4 fruit fly cellular contexts compared by ENCODE assay signal in the genomic region with DNA sequence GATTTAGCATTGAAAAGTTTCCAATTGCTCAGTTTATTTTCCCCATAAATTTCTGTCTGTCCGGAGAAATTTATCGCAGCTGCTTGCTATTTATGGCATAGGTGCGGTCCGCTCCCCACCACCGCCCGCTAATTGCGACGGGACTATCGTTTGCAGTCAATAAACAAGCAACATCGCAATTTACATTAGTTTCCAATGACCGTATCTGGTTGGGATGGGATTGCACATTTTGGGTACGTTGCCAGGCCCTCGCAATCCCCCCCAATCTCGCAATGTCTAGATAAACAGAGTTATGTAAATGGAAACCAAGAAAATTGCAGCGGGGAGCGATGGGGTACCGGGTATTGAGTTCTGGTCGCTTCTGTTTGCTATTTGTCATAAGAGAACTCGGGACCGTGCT.
TF ChIP-seq lines count a peak whose summit lies in the region.

A gene (plus strand): TSS at position 368 of the 400 bp plus-strand sequence.

- TF ChIP-seq CTCF in whole organism, embryonic (GFP tag; optimal IDR thresholded peaks at IDR 0.05; lab: Kevin White, UChicago): no peak

TF ChIP-seq in whole organism, adult, 20 proteins besides CTCF, POLR2A, EP300 and RAD21:
- TF ChIP-seq pad (GFP tag; optimal IDR thresholded peaks at IDR 0.05; lab: Kevin White, UChicago) (peak; percentile 16), bab1 (GFP tag; optimal IDR thresholded peaks at IDR 0.05; lab: Kevin White, UChicago) (no peak), CG7101 (tag; optimal IDR thresholded peaks at IDR 0.05; lab: Kevin White, UChicago) (peak; percentile 36), CG1620 (GFP tag; optimal IDR thresholded peaks at IDR 0.05; lab: Kevin White, UChicago) (peak; percentile 37), Mnt (GFP tag; optimal IDR thresholded peaks at IDR 0.05; lab: Kevin White, UChicago) (peak; percentile 21), CG33017 (tag; optimal IDR thresholded peaks at IDR 0.05; lab: Kevin White, UChicago) (no peak), tj (GFP tag; optimal IDR thresholded peaks at IDR 0.05; lab: Kevin White, UChicago) (peak; percentile 85), Clk (GFP tag; optimal IDR thresholded peaks at IDR 0.05; lab: Kevin White, UChicago) (no peak), CG14711 (tag; optimal IDR thresholded peaks at IDR 0.05; lab: Kevin White, UChicago) (no peak), CG7045 (GFP tag; optimal IDR thresholded peaks at IDR 0.05; lab: Kevin White, UChicago) (peak; percentile 50), ovo (GFP tag; optimal IDR thresholded peaks at IDR 0.05; lab: Kevin White, UChicago) (peak; percentile 68), CG5204 (GFP tag; optimal IDR thresholded peaks at IDR 0.05; lab: Kevin White, UChicago) (no peak), CG11617 (GFP tag; optimal IDR thresholded peaks at IDR 0.05; lab: Kevin White, UChicago) (no peak), toe (GFP tag; optimal IDR thresholded peaks at IDR 0.05; lab: Kevin White, UChicago) (no peak), Crg-1 (GFP tag; optimal IDR thresholded peaks at IDR 0.05; lab: Kevin White, UChicago) (peak; percentile 60), cic (GFP tag; optimal IDR thresholded peaks at IDR 0.05; lab: Kevin White, UChicago) (peak; percentile 59), kay (GFP tag; lab: Kevin White, UChicago; ENCODE audit: borderline replicate concordance) (peak; percentile 72), Hr96 (GFP tag; optimal IDR thresholded peaks at IDR 0.05; lab: Kevin White, UChicago) (no peak), cnc (optimal IDR thresholded peaks at IDR 0.05; lab: Kevin White, UChicago) (no peak), CG12768 (GFP tag; optimal IDR thresholded peaks at IDR 0.05; lab: Kevin White, UChicago) (peak; percentile 27)

TF ChIP-seq in whole organism, embryonic, 481 proteins besides CTCF, POLR2A, EP300 and RAD21 (continues in another document):
- no peak for TF ChIP-seq CG13775 (GFP tag; optimal IDR thresholded peaks at IDR 0.05; lab: Kevin White, UChicago)
- no peak for TF ChIP-seq CrebB (tag; optimal IDR thresholded peaks at IDR 0.05; lab: Kevin White, UChicago)
- TF ChIP-seq ERR (GFP tag; optimal IDR thresholded peaks at IDR 0.05; lab: Kevin White, UChicago): no peak
- TF ChIP-seq chinmo (GFP tag; IDR thresholded peaks at IDR 0.05; lab: Robert Waterston, UW; ENCODE audit: partially characterized antibody): 0 out of 4 replicates have a peak, but pooled peaks have one; percentile 53
- TF ChIP-seq Camta (GFP tag; optimal IDR thresholded peaks at IDR 0.05; lab: Kevin White, UChicago): no peak
- no peak for TF ChIP-seq Mrtf (GFP tag; IDR thresholded peaks at IDR 0.05; lab: Robert Waterston, UW)
- TF ChIP-seq B-H2 (GFP tag; optimal IDR thresholded peaks at IDR 0.05; lab: Kevin White, UChicago): no peak
- TF ChIP-seq CG43689 (GFP tag; IDR thresholded peaks at IDR 0.05; lab: Robert Waterston, UW): no peak
- TF ChIP-seq ci (GFP tag; IDR thresholded peaks at IDR 0.05; lab: Robert Waterston, UW): peak; percentile 47; the same call in 1 of the 3 replicates
- TF ChIP-seq CG17328 (GFP tag; IDR thresholded peaks at IDR 0.05; lab: Robert Waterston, UW): 0 out of 2 replicates have a peak, but pooled peaks have one; percentile 19
- no peak for TF ChIP-seq CG10209 (GFP tag; optimal IDR thresholded peaks at IDR 0.05; lab: Kevin White, UChicago)
- TF ChIP-seq sim (GFP tag; IDR thresholded peaks at IDR 0.05; lab: Robert Waterston, UW): no peak
- TF ChIP-seq Hr3 (GFP tag; optimal IDR thresholded peaks at IDR 0.05; lab: Kevin White, UChicago): no peak
- TF ChIP-seq Doc3 (GFP tag; IDR thresholded peaks at IDR 0.05; lab: Robert Waterston, UW; ENCODE audit: partially characterized antibody): no peak
- no peak for TF ChIP-seq Fer1 (GFP tag; optimal IDR thresholded peaks at IDR 0.05; lab: Kevin White, UChicago)
- no peak for TF ChIP-seq Hr78 (GFP tag; optimal IDR thresholded peaks at IDR 0.05; lab: Kevin White, UChicago)
- TF ChIP-seq slp2 (GFP tag; optimal IDR thresholded peaks at IDR 0.05; lab: Kevin White, UChicago): no peak
- no peak for TF ChIP-seq unc-4 (GFP tag; IDR thresholded peaks at IDR 0.05; lab: Robert Waterston, UW; ENCODE audit: partially characterized antibody)
- no peak for TF ChIP-seq fd96Cb (tag; optimal IDR thresholded peaks at IDR 0.05; lab: Kevin White, UChicago)
- no peak for TF ChIP-seq dm (GFP tag; optimal IDR thresholded peaks at IDR 0.05; lab: Kevin White, UChicago)
- TF ChIP-seq cad (GFP tag; optimal IDR thresholded peaks at IDR 0.05; lab: Kevin White, UChicago): no peak
- no peak for TF ChIP-seq Hand (GFP tag; optimal IDR thresholded peaks at IDR 0.05; lab: Kevin White, UChicago)
- TF ChIP-seq YL-1 (GFP tag; optimal IDR thresholded peaks at IDR 0.05; lab: Kevin White, UChicago): no peak

TF ChIP-seq in whole organism, prepupa, 60 proteins besides CTCF, POLR2A, EP300 and RAD21:
- TF ChIP-seq vri (GFP tag; optimal IDR thresholded peaks at IDR 0.05; lab: Kevin White, UChicago) (peak; percentile 60), fd85E (GFP tag; optimal IDR thresholded peaks at IDR 0.05; lab: Kevin White, UChicago) (no peak), CG31627 (GFP tag; optimal IDR thresholded peaks at IDR 0.05; lab: Kevin White, UChicago) (no peak), fkh (GFP tag; optimal IDR thresholded peaks at IDR 0.05; lab: Kevin White, UChicago) (peak; percentile 77), Sox15 (GFP tag; optimal IDR thresholded peaks at IDR 0.05; lab: Kevin White, UChicago) (no peak), CG11294 (GFP tag; IDR thresholded peaks at IDR 0.05; lab: Robert Waterston, UW) (no peak), Ets21C (GFP tag; optimal IDR thresholded peaks at IDR 0.05; lab: Kevin White, UChicago) (no peak), ss (GFP tag; optimal IDR thresholded peaks at IDR 0.05; lab: Kevin White, UChicago) (peak in 1 of 2 experiments; percentile 1), eg (GFP tag; IDR thresholded peaks at IDR 0.05; lab: Robert Waterston, UW) (no peak), Eip78C (GFP tag; lab: Kevin White, UChicago) (peak; percentile 54), CG7368 (GFP tag; optimal IDR thresholded peaks at IDR 0.05; lab: Kevin White, UChicago) (no peak), topi (GFP tag; optimal IDR thresholded peaks at IDR 0.05; lab: Kevin White, UChicago) (no peak), CG6808 (GFP tag; optimal IDR thresholded peaks at IDR 0.05; lab: Kevin White, UChicago) (peak; percentile 7), CG34406 (GFP tag; optimal IDR thresholded peaks at IDR 0.05; lab: Kevin White, UChicago) (no peak)

TF ChIP-seq in whole organism, wandering third instar larva, 38 proteins besides CTCF, POLR2A, EP300 and RAD21:
- TF ChIP-seq dl (GFP tag; optimal IDR thresholded peaks at IDR 0.05; lab: Kevin White, UChicago; ENCODE audit: insufficient read depth in 1 of 2, partially characterized antibody in 2 of 2) (no peak), ey (GFP tag; optimal IDR thresholded peaks at IDR 0.05; lab: Kevin White, UChicago) (no peak), Rel (GFP tag; optimal IDR thresholded peaks at IDR 0.05; lab: Kevin White, UChicago) (no peak), Rel (tag; optimal IDR thresholded peaks at IDR 0.05; lab: Kevin White, UChicago) (peak; percentile 9)
